Fruit fly (Drosophila melanogaster) whole organism, prepupa: Measurements from ENCODE around the gene Idh.

Source experiments
- Blimp-1 ChIP-seq: fragments of 200-800 bp; sonication (Bioruptor generic); optimal IDR thresholded peaks from 3 replicates; lab custom pipeline; 2017; ENCODE audit warnings: missing biosample characterization, missing genetic modification characterization, mild to moderate bottlenecking, moderate library complexity, missing genetic modification reagents
- CG34406 ChIP-seq: fragments of 200-800 bp; sonication (Bioruptor generic); optimal IDR thresholded peaks from 3 replicates; lab custom pipeline; 2016; ENCODE audit warnings: missing biosample characterization, missing genetic modification characterization
- CG6808 ChIP-seq: fragments of 200-800 bp; sonication (Bioruptor generic); optimal IDR thresholded peaks from 3 replicates; lab custom pipeline; 2017; ENCODE audit warnings: missing biosample characterization, missing genetic modification characterization, mild to moderate bottlenecking, moderate library complexity, missing genetic modification reagents
- Ets21C ChIP-seq: fragments of 200-800 bp; sonication (Bioruptor generic); optimal IDR thresholded peaks from 3 replicates; lab custom pipeline; 2016; ENCODE audit warnings: missing biosample characterization, missing genetic modification characterization
- Hr4 ChIP-seq: fragments of 200-800 bp; sonication (Bioruptor generic); optimal IDR thresholded peaks from 3 replicates; lab custom pipeline; 2016; ENCODE audit warnings: missing biosample characterization, missing genetic modification characterization
- cyc ChIP-seq: fragments of 200-800 bp; sonication (Bioruptor generic); optimal IDR thresholded peaks from 3 replicates; lab custom pipeline; 2016; ENCODE audit warnings: missing biosample characterization, missing genetic modification characterization

DNA sequence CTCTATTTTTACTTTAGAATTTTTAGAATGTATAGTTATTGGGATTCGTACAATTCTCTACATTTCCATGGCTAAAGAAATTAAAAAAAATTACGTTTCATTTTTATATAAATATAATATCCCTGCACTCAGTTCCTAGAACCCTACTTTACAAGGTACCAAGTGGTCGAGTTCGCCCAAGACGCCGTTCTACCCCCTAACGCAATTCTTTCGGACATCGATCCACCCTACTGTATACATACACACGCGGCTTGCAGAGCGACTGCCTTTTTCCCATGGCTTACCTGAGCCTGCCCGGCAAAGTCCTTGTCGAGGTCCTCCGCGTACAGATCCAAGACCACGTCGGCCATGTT is 45.9 kb downstream of the Idh start:
- TF ChIP-seq Blimp-1 (GFP tag; lab: Kevin White, UChicago) (no peak), cyc (GFP tag; lab: Kevin White, UChicago) (no peak), CG34406 (GFP tag; lab: Kevin White, UChicago) (no peak), Ets21C (no peak), CG6808 (GFP tag; lab: Kevin White, UChicago) (no peak), Hr4 (GFP tag; lab: Kevin White, UChicago) (peak; percentile 55)
